Worm (Caenorhabditis elegans) whole organism, L3 larva: ENCODE data around the gene srr-2.
A peak's percentile ranks its signal among the peaks of the same experiment; 100 is the strongest.

Experiments used
- R02D3.7 ChIP-seq: fragments of 150-350 bp; optimal IDR thresholded peaks from 2 replicates; lab custom pipeline; 2014; ENCODE audit warnings: missing biosample characterization, missing genetic modification characterization
- aly-2 ChIP-seq: fragments of 150-350 bp; optimal IDR thresholded peaks from 2 replicates; lab custom pipeline; 2014; ENCODE audit warnings: missing biosample characterization, missing genetic modification characterization
- ama-1 ChIP-seq: fragments of 150-350 bp; optimal IDR thresholded peaks from 2 replicates; lab custom pipeline; 2018
- ceh-16 ChIP-seq: sonication (generic microtip); optimal IDR thresholded peaks from 2 replicates; lab custom pipeline; 2017; ENCODE audit warnings: missing biosample characterization, missing genetic modification characterization
- ceh-28 ChIP-seq: fragments of 150-350 bp; optimal IDR thresholded peaks from 2 replicates; lab custom pipeline; 2014; ENCODE audit warnings: missing biosample characterization, missing genetic modification reagents, missing genetic modification characterization
- ceh-9 ChIP-seq: sonication (generic microtip); optimal IDR thresholded peaks from 2 replicates; lab custom pipeline; 2018; ENCODE audit warnings: missing biosample characterization, missing genetic modification characterization
- daf-12 ChIP-seq: fragments of 150-350 bp; optimal IDR thresholded peaks from 2 replicates; lab custom pipeline; 2014; ENCODE audit warnings: missing biosample characterization, missing genetic modification reagents, missing genetic modification characterization
- egl-5 ChIP-seq: fragments of 150-350 bp; optimal IDR thresholded peaks from 2 replicates; lab custom pipeline; 2017; ENCODE audit warnings: missing biosample characterization, missing genetic modification reagents, missing genetic modification characterization, inconsistent platforms
- elt-1 ChIP-seq: fragments of 150-350 bp; optimal IDR thresholded peaks from 2 replicates; lab custom pipeline; 2014; ENCODE audit warnings: missing biosample characterization, missing genetic modification characterization
- elt-2 ChIP-seq: sonication (generic microtip); optimal IDR thresholded peaks from 2 replicates; lab custom pipeline; 2016; ENCODE audit warnings: missing genetic modification reagents, mild to moderate bottlenecking, missing genetic modification characterization, missing compliant biosample characterization
- eor-1 ChIP-seq, 2 experiments: fragments of 150-350 bp; optimal IDR thresholded peaks; 2 replicates each; lab custom pipeline; 2014 to 2018; ENCODE audit warnings: missing biosample characterization in 2 of 2, missing genetic modification characterization in 2 of 2
- fkh-10 ChIP-seq: sonication (generic microtip); optimal IDR thresholded peaks from 2 replicates; lab custom pipeline; 2017; ENCODE audit warnings: missing biosample characterization, missing genetic modification reagents, missing genetic modification characterization
- fkh-2 ChIP-seq: fragments of 150-350 bp; optimal IDR thresholded peaks from 2 replicates; lab custom pipeline; 2014; ENCODE audit warnings: missing biosample characterization, missing genetic modification reagents, missing genetic modification characterization
- jun-1 ChIP-seq: fragments of 150-350 bp; optimal IDR thresholded peaks from 2 replicates; lab custom pipeline; 2014; ENCODE audit warnings: missing biosample characterization, missing genetic modification reagents, missing genetic modification characterization
- lin-15B ChIP-seq: fragments of 150-350 bp; optimal IDR thresholded peaks from 2 replicates; lab custom pipeline; 2014; ENCODE audit warnings: missing biosample characterization, missing genetic modification characterization
- lin-39 ChIP-seq: fragments of 150-350 bp; optimal IDR thresholded peaks from 2 replicates; lab custom pipeline; 2018; ENCODE audit warnings: missing biosample characterization, missing genetic modification reagents, missing genetic modification characterization
- lsy-12 ChIP-seq: sonication (generic microtip); optimal IDR thresholded peaks from 2 replicates; lab custom pipeline; 2016; ENCODE audit warnings: mild to moderate bottlenecking, missing genetic modification characterization, missing compliant biosample characterization
- mdl-1 ChIP-seq: fragments of 150-350 bp; optimal IDR thresholded peaks from 2 replicates; lab custom pipeline; 2014; ENCODE audit warnings: missing biosample characterization, missing genetic modification characterization
- mml-1 ChIP-seq: fragments of 150-350 bp; sonication (generic microtip); optimal IDR thresholded peaks from 3 replicates; lab custom pipeline; 2014; ENCODE audit warnings: missing biosample characterization, missing genetic modification characterization
- nfya-1 ChIP-seq: sonication (generic microtip); optimal IDR thresholded peaks from 2 replicates; lab custom pipeline; 2017; ENCODE audit warnings: missing genetic modification characterization, mild to moderate bottlenecking, missing compliant biosample characterization, antibody characterized with exemption, moderate library complexity; ENCODE audit not compliant: insufficient read depth
- nhr-12 ChIP-seq: fragments of 150-350 bp; optimal IDR thresholded peaks from 2 replicates; lab custom pipeline; 2014; ENCODE audit warnings: missing biosample characterization, missing genetic modification characterization
- nhr-23 ChIP-seq: fragments of 150-350 bp; optimal IDR thresholded peaks from 2 replicates; lab custom pipeline; 2014; ENCODE audit warnings: missing biosample characterization, missing genetic modification reagents, missing genetic modification characterization
- nhr-25 ChIP-seq: sonication (generic microtip); optimal IDR thresholded peaks from 2 replicates; lab custom pipeline; 2017; ENCODE audit warnings: missing biosample characterization, missing genetic modification characterization
- nhr-28 ChIP-seq: fragments of 150-350 bp; optimal IDR thresholded peaks from 2 replicates; lab custom pipeline; 2014; ENCODE audit warnings: missing biosample characterization, missing genetic modification characterization
- nhr-43 ChIP-seq: sonication (generic microtip); optimal IDR thresholded peaks from 2 replicates; lab custom pipeline; 2016; ENCODE audit warnings: mild to moderate bottlenecking, missing genetic modification characterization, missing compliant biosample characterization; ENCODE audit not compliant: poor library complexity, severe bottlenecking
- nhr-67 ChIP-seq: fragments of 150-350 bp; optimal IDR thresholded peaks from 2 replicates; lab custom pipeline; 2014; ENCODE audit warnings: missing biosample characterization, missing genetic modification characterization
- nhr-76 ChIP-seq: fragments of 150-350 bp; sonication (generic microtip); optimal IDR thresholded peaks from 5 replicates; lab custom pipeline; 2014; ENCODE audit warnings: missing biosample characterization, missing genetic modification characterization
- nhr-77 ChIP-seq: fragments of 150-350 bp; optimal IDR thresholded peaks from 2 replicates; lab custom pipeline; 2014; ENCODE audit warnings: missing biosample characterization, missing genetic modification characterization
- pha-4 ChIP-seq: fragments of 150-350 bp; optimal IDR thresholded peaks from 2 replicates; lab custom pipeline; 2014; ENCODE audit warnings: missing biosample characterization, missing genetic modification reagents, missing genetic modification characterization
- pqm-1 ChIP-seq: fragments of 150-350 bp; optimal IDR thresholded peaks from 2 replicates; lab custom pipeline; 2017; ENCODE audit warnings: missing biosample characterization, missing genetic modification characterization, inconsistent platforms
- sea-2 ChIP-seq: fragments of 150-350 bp; sonication (generic microtip); optimal IDR thresholded peaks from 4 replicates; lab custom pipeline; 2014; ENCODE audit warnings: missing biosample characterization, missing genetic modification reagents, missing genetic modification characterization
- snpc-4 ChIP-seq: fragments of 150-350 bp; optimal IDR thresholded peaks from 2 replicates; lab custom pipeline; 2014; ENCODE audit warnings: missing biosample characterization, missing genetic modification characterization
- tbx-2 ChIP-seq: sonication (generic microtip); optimal IDR thresholded peaks from 2 replicates; lab custom pipeline; 2016; ENCODE audit warnings: mild to moderate bottlenecking, missing genetic modification characterization, missing compliant biosample characterization
- unc-62 ChIP-seq: fragments of 150-350 bp; sonication (generic microtip); optimal IDR thresholded peaks from 4 replicates; lab custom pipeline; 2014; ENCODE audit warnings: missing biosample characterization, missing genetic modification reagents, missing genetic modification characterization
- zag-1 ChIP-seq: fragments of 150-350 bp; optimal IDR thresholded peaks from 2 replicates; lab custom pipeline; 2014; ENCODE audit warnings: missing biosample characterization, missing genetic modification characterization
- ztf-4 ChIP-seq: fragments of 150-350 bp; optimal IDR thresholded peaks from 2 replicates; lab custom pipeline; 2014; ENCODE audit warnings: missing biosample characterization, missing genetic modification characterization

Gene srr-2

DNA sequence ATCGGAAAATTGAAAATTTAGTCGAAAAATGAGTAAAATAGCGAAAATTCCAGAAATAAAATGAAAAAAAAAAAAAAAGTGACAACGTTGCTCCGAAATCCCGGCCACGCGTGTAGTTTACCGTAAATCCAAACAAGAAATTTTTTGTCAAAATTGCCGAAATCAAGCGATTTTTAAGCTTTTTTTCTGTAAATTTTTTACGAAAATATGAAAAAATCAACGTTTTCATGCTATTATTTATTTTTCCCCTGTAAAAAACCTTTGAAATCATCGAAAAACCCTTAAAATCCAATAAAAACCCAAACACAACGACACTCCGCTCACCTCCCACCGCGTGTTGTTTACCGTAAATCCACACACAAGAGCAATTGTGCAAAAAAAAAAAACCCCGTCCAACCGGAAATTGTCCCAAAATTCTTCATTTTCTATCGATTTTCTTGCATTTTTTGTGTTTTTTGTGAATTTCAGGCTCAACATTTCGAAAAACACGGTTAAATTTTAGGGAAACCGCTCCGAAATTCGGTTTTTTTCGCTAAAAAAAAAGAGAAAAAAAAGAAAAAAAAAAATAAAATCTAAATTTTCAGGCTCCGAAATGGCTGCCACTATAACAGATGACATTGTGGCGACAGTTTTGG is 26.9 kb downstream of the srr-2 start, which contains the start of the genes Y39B6A.3 and pph-5 (continued):
- TF ChIP-seq egl-5 (tag; lab: Kevin White, UChicago) (no peak), elt-2 (tag; lab: Kevin White, UChicago) (peak; percentile 25), nfya-1 (tag; lab: Kevin White, UChicago) (peak; percentile 23), ceh-9 (tag; lab: Kevin White, UChicago) (no peak), nhr-12 (tag; lab: Kevin White, UChicago) (no peak), ztf-4 (tag; lab: Kevin White, UChicago) (no peak), aly-2 (tag; lab: Kevin White, UChicago) (no peak), sea-2 (GFP tag; lab: Kevin White, UChicago) (no peak), snpc-4 (tag; lab: Kevin White, UChicago) (no peak)

DNA sequence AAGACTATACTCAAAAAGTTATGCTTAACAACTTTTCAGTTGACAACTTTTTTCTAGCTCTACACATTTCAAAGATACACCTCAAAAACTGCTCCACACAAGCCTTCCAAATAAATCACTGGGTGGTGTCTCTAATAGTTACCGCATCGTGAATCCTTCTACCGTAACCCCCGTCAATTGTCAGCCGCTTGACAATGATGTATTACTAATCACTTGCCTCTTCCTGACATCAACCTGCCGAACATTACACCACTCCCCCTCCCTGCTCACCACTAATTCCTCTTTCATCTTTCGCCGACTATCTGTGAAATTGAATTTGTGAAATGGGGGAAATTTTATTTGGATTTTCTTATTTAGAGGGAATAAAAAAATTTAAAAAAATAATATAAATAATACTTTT is 35.3 kb downstream of the srr-2 start:
- TF ChIP-seq elt-1 (no peak), nhr-77 (no peak), ama-1 (no peak), elt-2 (tag; lab: Kevin White, UChicago) (no peak), nhr-43 (tag; lab: Kevin White, UChicago) (no peak), nhr-28 (tag; lab: Kevin White, UChicago) (no peak), fkh-2 (tag; lab: Kevin White, UChicago) (no peak), ztf-4 (tag; lab: Kevin White, UChicago) (no peak), mdl-1 (tag; lab: Kevin White, UChicago) (no peak), lin-15B (tag; lab: Kevin White, UChicago) (no peak), unc-62 (no peak), nhr-23 (no peak), nhr-76 (tag; lab: Kevin White, UChicago) (no peak), snpc-4 (tag; lab: Kevin White, UChicago) (no peak)

DNA sequence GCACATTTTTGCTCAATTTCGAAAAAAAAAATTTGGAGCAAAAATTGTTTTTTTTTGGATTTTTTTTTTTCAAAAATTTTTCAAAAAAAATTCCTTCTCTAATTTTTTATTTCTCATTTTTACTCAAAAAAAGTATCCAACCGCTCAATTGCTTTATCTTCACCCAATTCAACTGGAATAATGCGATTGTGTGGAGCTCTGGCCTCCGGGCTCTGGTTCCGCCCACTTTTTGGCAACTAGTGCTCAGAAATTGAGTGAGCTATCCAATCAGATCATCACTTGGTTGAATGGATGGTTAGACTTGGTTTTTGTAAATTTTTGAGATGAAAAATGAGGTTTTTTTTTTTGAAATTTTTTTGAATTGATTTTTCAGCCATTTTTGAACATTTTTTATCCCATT is 38.1 kb downstream of the srr-2 start:
- TF ChIP-seq nfya-1 (tag; lab: Kevin White, UChicago) (no peak), lsy-12 (tag; lab: Kevin White, UChicago) (no peak), ceh-28 (no peak), mml-1 (tag; lab: Kevin White, UChicago) (no peak), pqm-1 (tag; lab: Kevin White, UChicago) (no peak), unc-62 (no peak), nhr-25 (no peak), mdl-1 (tag; lab: Kevin White, UChicago) (no peak), nhr-12 (tag; lab: Kevin White, UChicago) (no peak), nhr-23 (no peak), egl-5 (tag; lab: Kevin White, UChicago) (no peak), nhr-43 (tag; lab: Kevin White, UChicago) (no peak), nhr-67 (tag; lab: Kevin White, UChicago) (no peak), fkh-10 (GFP tag; lab: Kevin White, UChicago) (no peak), snpc-4 (tag; lab: Kevin White, UChicago) (no peak), tbx-2 (tag; lab: Kevin White, UChicago) (no peak), pha-4 (tag; lab: Kevin White, UChicago) (no peak), eor-1 (tag; optimal IDR thresholded peaks at IDR 0.05; lab: Kevin White, UChicago) (no peak), daf-12 (tag; lab: Kevin White, UChicago) (no peak), zag-1 (tag; lab: Kevin White, UChicago) (no peak)
- TF ChIP-seq, all 47 proteins: peak for 0

DNA sequence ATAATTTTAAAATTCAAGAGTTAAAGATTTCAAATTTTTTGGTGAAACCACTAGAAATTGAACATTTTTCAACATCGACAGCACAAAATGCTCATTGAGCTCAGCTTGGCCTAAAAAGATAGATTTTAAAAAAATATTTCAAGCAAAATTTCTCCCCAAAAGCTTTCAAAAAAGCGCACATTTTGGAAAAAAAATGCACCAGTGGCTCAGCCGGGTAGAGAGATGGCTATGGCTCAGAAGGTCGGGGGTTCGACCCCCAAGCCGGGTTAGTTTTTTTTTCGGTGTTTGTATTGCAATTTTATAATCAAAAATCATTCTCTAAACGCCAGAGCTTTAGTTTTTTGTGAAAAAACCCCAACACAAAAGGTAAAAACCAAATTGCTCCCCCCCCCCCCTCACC is 39.2 kb downstream of the srr-2 start:
- TF ChIP-seq mdl-1 (tag; lab: Kevin White, UChicago) (no peak), jun-1 (tag; lab: Kevin White, UChicago) (no peak), ama-1 (no peak), egl-5 (tag; lab: Kevin White, UChicago) (no peak), nhr-67 (tag; lab: Kevin White, UChicago) (no peak), R02D3.7 (tag; lab: Kevin White, UChicago) (no peak), eor-1 (tag; optimal IDR thresholded peaks at IDR 0.05; lab: Kevin White, UChicago) (no peak), nhr-12 (tag; lab: Kevin White, UChicago) (no peak), ceh-16 (tag; lab: Kevin White, UChicago) (no peak), lin-39 (no peak)
